Worm (Caenorhabditis elegans) whole organism, L2 larva: ENCODE data around the gene best-23.

Experiments used
- C34F6.9 ChIP-seq: fragments of 150-350 bp; optimal IDR thresholded peaks from 2 replicates; lab custom pipeline; 2014; ENCODE audit warnings: missing biosample characterization, missing genetic modification characterization
- F13H6.1 ChIP-seq: sonication (generic microtip); optimal IDR thresholded peaks from 2 replicates; lab custom pipeline; 2016; ENCODE audit warnings: missing genetic modification characterization, missing compliant biosample characterization
- R02D3.7 ChIP-seq: fragments of 150-350 bp; optimal IDR thresholded peaks from 2 replicates; lab custom pipeline; 2014; ENCODE audit warnings: missing biosample characterization, missing genetic modification characterization
- Y55F3AM.14 ChIP-seq: fragments of 200-800 bp; sonication (Bioruptor generic); optimal IDR thresholded peaks from 2 replicates; lab custom pipeline; 2018; ENCODE audit warnings: mild to moderate bottlenecking, missing genetic modification characterization, missing compliant biosample characterization
- ZK546.5 ChIP-seq: sonication (generic microtip); optimal IDR thresholded peaks from 2 replicates; lab custom pipeline; 2017; ENCODE audit warnings: missing biosample characterization, missing genetic modification characterization
- ama-1 ChIP-seq: fragments of 150-350 bp; optimal IDR thresholded peaks from 2 replicates; lab custom pipeline; 2018; ENCODE audit warnings: inconsistent platforms
- blmp-1 ChIP-seq: sonication (generic microtip); optimal IDR thresholded peaks from 2 replicates; lab custom pipeline; 2017; ENCODE audit warnings: missing genetic modification characterization, mild to moderate bottlenecking, missing compliant biosample characterization, antibody characterized with exemption, moderate library complexity; ENCODE audit not compliant: insufficient read depth
- ceh-16 ChIP-seq: fragments of 150-350 bp; optimal IDR thresholded peaks from 2 replicates; lab custom pipeline; 2014; ENCODE audit warnings: missing biosample characterization, missing genetic modification characterization
- ceh-82 ChIP-seq: fragments of 150-350 bp; optimal IDR thresholded peaks from 2 replicates; lab custom pipeline; 2014; ENCODE audit warnings: missing biosample characterization, missing genetic modification characterization
- crh-2 ChIP-seq: sonication (generic microtip); optimal IDR thresholded peaks from 2 replicates; lab custom pipeline; 2017; ENCODE audit warnings: missing biosample characterization, missing genetic modification characterization
- egl-27 ChIP-seq: sonication (generic microtip); optimal IDR thresholded peaks from 3 replicates; lab custom pipeline; 2017; ENCODE audit warnings: missing biosample characterization, missing genetic modification reagents, missing genetic modification characterization
- elt-1 ChIP-seq: fragments of 150-350 bp; optimal IDR thresholded peaks from 2 replicates; lab custom pipeline; 2014; ENCODE audit warnings: missing biosample characterization, missing genetic modification characterization
- elt-3 ChIP-seq: sonication (generic microtip); optimal IDR thresholded peaks from 2 replicates; lab custom pipeline; 2017; ENCODE audit warnings: missing biosample characterization, missing genetic modification characterization
- gmeb-1 ChIP-seq: fragments of 150-350 bp; optimal IDR thresholded peaks from 2 replicates; lab custom pipeline; 2014; ENCODE audit warnings: missing biosample characterization, missing genetic modification characterization
- lin-13 ChIP-seq: fragments of 150-350 bp; optimal IDR thresholded peaks from 2 replicates; lab custom pipeline; 2014; ENCODE audit warnings: missing biosample characterization, missing genetic modification reagents, missing genetic modification characterization
- mab-5 ChIP-seq: fragments of 150-350 bp; optimal IDR thresholded peaks from 2 replicates; lab custom pipeline; 2014; ENCODE audit warnings: missing biosample characterization, missing genetic modification characterization
- mbf-1 ChIP-seq: sonication (generic microtip); optimal IDR thresholded peaks from 2 replicates; lab custom pipeline; 2017; ENCODE audit warnings: missing biosample characterization, missing genetic modification characterization
- mdl-1 ChIP-seq, 2 experiments: fragments of 150-350 bp in 1 of 2; sonication (generic microtip) in 1 of 2; optimal IDR thresholded peaks; 2 replicates each; lab custom pipeline; 2017; ENCODE audit warnings: missing biosample characterization in 2 of 2, missing genetic modification characterization in 2 of 2
- nhr-10 ChIP-seq: sonication (generic microtip); optimal IDR thresholded peaks from 2 replicates; lab custom pipeline; 2017; ENCODE audit warnings: missing biosample characterization, missing genetic modification characterization
- nhr-12 ChIP-seq: fragments of 150-350 bp; optimal IDR thresholded peaks from 2 replicates; lab custom pipeline; 2014; ENCODE audit warnings: missing biosample characterization, missing genetic modification characterization
- nhr-129 ChIP-seq: fragments of 150-350 bp; optimal IDR thresholded peaks from 2 replicates; lab custom pipeline; 2014; ENCODE audit warnings: missing biosample characterization, missing genetic modification characterization
- nhr-23 ChIP-seq: fragments of 150-350 bp; optimal IDR thresholded peaks from 2 replicates; lab custom pipeline; 2014; ENCODE audit warnings: missing biosample characterization, missing genetic modification reagents, missing genetic modification characterization
- nhr-237 ChIP-seq: fragments of 150-350 bp; optimal IDR thresholded peaks from 2 replicates; lab custom pipeline; 2014; ENCODE audit warnings: missing biosample characterization, missing genetic modification characterization
- nhr-25 ChIP-seq: fragments of 150-350 bp; sonication (generic microtip); optimal IDR thresholded peaks from 3 replicates; lab custom pipeline; 2014; ENCODE audit warnings: missing biosample characterization, missing genetic modification characterization
- nhr-77 ChIP-seq: fragments of 150-350 bp; optimal IDR thresholded peaks from 2 replicates; lab custom pipeline; 2014; ENCODE audit warnings: missing biosample characterization, missing genetic modification characterization
- sem-4 ChIP-seq: fragments of 150-350 bp; optimal IDR thresholded peaks from 2 replicates; lab custom pipeline; 2014; ENCODE audit warnings: missing biosample characterization, missing genetic modification reagents, missing genetic modification characterization
- skn-1 ChIP-seq: sonication (generic microtip); optimal IDR thresholded peaks from 2 replicates; lab custom pipeline; 2017; ENCODE audit warnings: missing biosample characterization, missing genetic modification characterization
- sma-3 ChIP-seq: sonication (generic microtip); optimal IDR thresholded peaks from 2 replicates; lab custom pipeline; 2016; ENCODE audit warnings: missing genetic modification reagents, missing genetic modification characterization, missing compliant biosample characterization
- sma-9 ChIP-seq, 2 experiments: fragments of 150-350 bp in 1 of 2; sonication (generic microtip) in 1 of 2; optimal IDR thresholded peaks; 2 replicates each; lab custom pipeline; 2014 to 2016; ENCODE audit warnings: missing genetic modification characterization in 2 of 2, mild to moderate bottlenecking in 1 of 2, missing biosample characterization in 1 of 2, missing compliant biosample characterization in 1 of 2, missing genetic modification reagents in 1 of 2, moderate library complexity in 1 of 2
- unc-39 ChIP-seq: fragments of 150-350 bp; optimal IDR thresholded peaks from 2 replicates; lab custom pipeline; 2014; ENCODE audit warnings: missing biosample characterization, missing genetic modification characterization
- unc-55 ChIP-seq: fragments of 150-350 bp; sonication (generic microtip); optimal IDR thresholded peaks from 3 replicates; lab custom pipeline; 2014; ENCODE audit warnings: missing biosample characterization, missing genetic modification reagents, missing genetic modification characterization
- zag-1 ChIP-seq: fragments of 150-350 bp; optimal IDR thresholded peaks from 2 replicates; lab custom pipeline; 2014; ENCODE audit warnings: missing biosample characterization, missing genetic modification characterization

Gene best-23

ce11 chrII:7928600-7928999 is 21.2 kb upstream of the best-23 start, which contains the start of gene spv-1:
spv-1 (minus strand) TSS chrII:7928700.
- no peak for TF ChIP-seq nhr-10 (tag; lab: Kevin White, UChicago)
- TF ChIP-seq Y55F3AM.14 (GFP tag; lab: Kevin White, UChicago) = no peak

ce11 chrII:7921155-7921554 is 13.8 kb upstream of the best-23 start:
- TF ChIP-seq F13H6.1 (tag; lab: Kevin White, UChicago) = no peak
- peak; percentile 21 for TF ChIP-seq nhr-129
- no peak for TF ChIP-seq R02D3.7 (tag; lab: Kevin White, UChicago)
- TF ChIP-seq crh-2 (tag; lab: Kevin White, UChicago) = peak; percentile 1
- peak; percentile 4 for TF ChIP-seq sma-9 (GFP tag; optimal IDR thresholded peaks at IDR 0.05; lab: Kevin White, UChicago)
- no peak for TF ChIP-seq sma-9 (tag; optimal IDR thresholded peaks at IDR 0.05; lab: Kevin White, UChicago)
- no peak for TF ChIP-seq nhr-25
- TF ChIP-seq nhr-237 (tag; lab: Kevin White, UChicago) = no peak

ce11 chrII:7920178-7920577 is 12.8 kb upstream of the best-23 start:
- TF ChIP-seq mab-5 (tag; lab: Kevin White, UChicago) = no peak
- TF ChIP-seq zag-1 (tag; lab: Kevin White, UChicago) = no peak
- TF ChIP-seq Y55F3AM.14 (GFP tag; lab: Kevin White, UChicago) = no peak
- TF ChIP-seq sem-4 (tag; lab: Kevin White, UChicago) = no peak
- TF ChIP-seq unc-55 = peak; percentile 25
- no peak for TF ChIP-seq nhr-12 (tag; lab: Kevin White, UChicago)
- TF ChIP-seq unc-39 (tag; lab: Kevin White, UChicago) = no peak
- no peak for TF ChIP-seq egl-27 (tag; lab: Kevin White, UChicago)
- no peak for TF ChIP-seq sma-9 (GFP tag; optimal IDR thresholded peaks at IDR 0.05; lab: Kevin White, UChicago)
- TF ChIP-seq sma-9 (tag; optimal IDR thresholded peaks at IDR 0.05; lab: Kevin White, UChicago) = no peak
- no peak for TF ChIP-seq ceh-16
- TF ChIP-seq C34F6.9 (tag; lab: Kevin White, UChicago) = peak; percentile 24
- TF ChIP-seq sma-3 (GFP tag; lab: Kevin White, UChicago) = no peak

- no peak for TF ChIP-seq ZK546.5 (tag; lab: Kevin White, UChicago)
- no peak for TF ChIP-seq egl-27 (tag; lab: Kevin White, UChicago)
- no peak for TF ChIP-seq nhr-25
- TF ChIP-seq nhr-77 (tag; lab: Kevin White, UChicago) = no peak
Observed at ce11 chrII:7911015-7911414, 3.6 kb upstream of the best-23 start, which contains the start of gene ZK675.4. ZK675.4 (plus strand) TSS chrII:7911315.

DNA sequence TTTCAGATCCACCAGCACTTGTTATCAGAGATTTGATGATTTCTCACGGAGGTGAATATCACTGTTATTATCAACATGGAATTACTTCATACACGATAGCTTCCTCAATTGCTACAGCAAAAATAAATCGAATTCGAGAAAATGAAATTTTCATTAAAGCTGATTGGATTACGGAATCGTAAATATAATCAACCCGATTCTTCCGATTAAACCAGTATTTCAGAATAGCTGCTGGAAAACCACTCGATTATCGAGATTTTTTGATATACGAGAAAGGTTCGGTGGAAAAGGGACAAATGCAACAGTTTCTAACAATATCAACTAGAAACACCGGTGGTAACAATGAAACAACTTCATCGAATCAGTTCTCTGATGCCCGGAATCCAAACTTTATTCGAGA is 5.4 kb downstream of the best-23 start:
- TF ChIP-seq mab-5 (tag; lab: Kevin White, UChicago) (no peak), mdl-1 (tag; optimal IDR thresholded peaks at IDR 0.05; lab: Kevin White, UChicago) (no peak)

- TF ChIP-seq nhr-23 (tag; lab: Kevin White, UChicago) = no peak
- no peak for TF ChIP-seq ceh-16
- TF ChIP-seq, all 48 proteins: peak for 0
Observed at ce11 chrII:7900762-7901161, 6.6 kb downstream of the best-23 start.

ce11 chrII:7900190-7900672 is 7.2 kb downstream of the best-23 start, which contains the start of gene rev-1:
rev-1 (plus strand) TSS chrII:7900622.
- TF ChIP-seq Y55F3AM.14 (GFP tag; lab: Kevin White, UChicago) (no peak), blmp-1 (tag; lab: Kevin White, UChicago) (no peak), gmeb-1 (tag; lab: Kevin White, UChicago) (no peak), nhr-25 (no peak), elt-1 (tag; lab: Kevin White, UChicago) (no peak), mbf-1 (tag; lab: Kevin White, UChicago) (no peak), skn-1 (no peak), elt-3 (tag; lab: Kevin White, UChicago) (no peak), unc-55 (no peak), sma-3 (GFP tag; lab: Kevin White, UChicago) (no peak), zag-1 (tag; lab: Kevin White, UChicago) (no peak), ama-1 (no peak), ceh-82 (tag; lab: Kevin White, UChicago) (no peak), lin-13 (GFP tag; lab: Kevin White, UChicago) (no peak), ZK546.5 (tag; lab: Kevin White, UChicago) (no peak), mdl-1 (tag; optimal IDR thresholded peaks at IDR 0.05; lab: Kevin White, UChicago) (no peak)
